Fruit fly (Drosophila melanogaster) Kc167 (cell line): Measurements from ENCODE around the gene Cyp308a1.

Experiments used
- Myc ChIP-seq: fragments of >200 bp; optimal IDR thresholded peaks from 2 replicates; lab custom pipeline; 2017; ENCODE audit warnings: missing external identifiers
- Sin3A ChIP-seq: fragments of >200 bp; optimal IDR thresholded peaks from 2 replicates; lab custom pipeline; 2018; ENCODE audit warnings: missing external identifiers
- h ChIP-seq: fragments of >200 bp; optimal IDR thresholded peaks from 3 replicates; lab custom pipeline; 2018; ENCODE audit warnings: missing external identifiers
- insv ChIP-seq: fragments of >200 bp; optimal IDR thresholded peaks from 3 replicates; lab custom pipeline; 2018; ENCODE audit warnings: missing external identifiers
- psq ChIP-seq: fragments of >200 bp; optimal IDR thresholded peaks from 2 replicates; lab custom pipeline; 2017; ENCODE audit warnings: missing external identifiers
- ttk ChIP-seq: sonication (Bioruptor generic); optimal IDR thresholded peaks from 2 replicates; lab custom pipeline; 2017; ENCODE audit warnings: missing external identifiers

DNA sequence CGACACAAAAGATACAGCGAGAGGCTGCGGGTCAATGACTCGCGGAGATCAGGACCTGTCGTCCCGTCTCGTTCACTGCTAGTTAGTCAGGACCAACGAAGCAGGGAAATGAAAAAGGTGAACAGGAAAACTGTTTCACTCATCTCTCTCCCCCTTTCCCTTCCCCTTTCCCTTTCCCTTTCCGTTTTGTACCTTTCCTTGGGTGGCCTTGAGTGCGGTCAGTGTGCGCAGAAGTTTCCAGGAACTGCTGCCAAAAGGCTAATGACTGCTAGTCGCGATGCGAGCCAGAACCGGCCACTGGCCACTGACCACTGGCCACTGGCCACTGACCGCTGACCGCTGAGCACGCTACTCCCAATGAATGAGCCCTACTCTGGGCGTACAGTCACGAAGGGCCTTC lies 14.1 kb upstream of the Cyp308a1 start:
- TF ChIP-seq ttk (lab: Kevin White, UChicago): no peak
- TF ChIP-seq h (lab: Kevin White, UChicago): no peak
- TF ChIP-seq Sin3A: no peak
- no peak for TF ChIP-seq psq (lab: Kevin White, UChicago)
- TF ChIP-seq insv (lab: Kevin White, UChicago): no peak
- TF ChIP-seq Myc (lab: Kevin White, UChicago): no peak
